Worm (Caenorhabditis elegans) whole organism, L4 larva: ENCODE data around the gene sco-1.

Experiments
- F49E8.2 ChIP-seq: sonication (generic microtip); optimal IDR thresholded peaks from 2 replicates; lab custom pipeline; 2016; ENCODE audit warnings: missing compliant biosample characterization, mild to moderate bottlenecking, missing genetic modification characterization, borderline replicate concordance
- aly-2 ChIP-seq: sonication (generic microtip); optimal IDR thresholded peaks from 2 replicates; lab custom pipeline; 2018; ENCODE audit warnings: missing biosample characterization, missing genetic modification characterization
- ceh-82 ChIP-seq: sonication (generic microtip); optimal IDR thresholded peaks from 2 replicates; lab custom pipeline; 2017; ENCODE audit warnings: missing biosample characterization, missing genetic modification characterization
- daf-12 ChIP-seq: fragments of 150-350 bp; optimal IDR thresholded peaks from 2 replicates; lab custom pipeline; 2014; ENCODE audit warnings: missing biosample characterization, missing genetic modification reagents, missing genetic modification characterization
- pha-4 ChIP-seq, 2 experiments: fragments of 150-350 bp in 1 of 2; fragments of 200-800 bp in 1 of 2; sonication (Bioruptor generic) in 1 of 2; IDR thresholded peaks in 1 of 2; optimal IDR thresholded peaks in 1 of 2; 2 replicates each; pipeline versions ENCODE4 v1.3.6 to Lab custom; 2014 to 2022; ENCODE audit warnings: missing genetic modification characterization in 2 of 2, missing genetic modification reagents in 2 of 2, missing biosample characterization in 1 of 2, missing compliant biosample characterization in 1 of 2
- snpc-4 ChIP-seq: fragments of 150-350 bp; optimal IDR thresholded peaks from 2 replicates; lab custom pipeline; 2014; ENCODE audit warnings: missing biosample characterization, missing genetic modification characterization

- no peak for TF ChIP-seq snpc-4 (tag; lab: Kevin White, UChicago)
- no peak for TF ChIP-seq daf-12 (tag; lab: Kevin White, UChicago)
- TF ChIP-seq F49E8.2 (tag; lab: Kevin White, UChicago) = no peak
- TF ChIP-seq ceh-82 (tag; lab: Kevin White, UChicago) = no peak
- no peak for TF ChIP-seq pha-4 (GFP tag; IDR thresholded peaks at IDR 0.05; lab: Robert Waterston, UW)
- no peak for TF ChIP-seq pha-4 (tag; optimal IDR thresholded peaks at IDR 0.05; lab: Kevin White, UChicago)
- no peak for TF ChIP-seq aly-2 (tag; lab: Kevin White, UChicago)
These were observed 17.7 kb upstream of the sco-1 start, which contains the start of gene C01F1.5 for ce11 chrII:4281743-4282142.
